Worm (Caenorhabditis elegans) whole organism, L1 larva: Measurements from ENCODE around the gene lag-1.

ENCODE experiments used
- C16A3.4 ChIP-seq: fragments of 150-350 bp; optimal IDR thresholded peaks from 2 replicates; lab custom pipeline; 2014; ENCODE audit warnings: missing biosample characterization, missing genetic modification characterization
- C34B4.2 ChIP-seq: sonication (generic microtip); optimal IDR thresholded peaks from 2 replicates; lab custom pipeline; 2017; ENCODE audit warnings: mild to moderate bottlenecking, missing genetic modification characterization, missing compliant biosample characterization
- F16B12.6 ChIP-seq: fragments of 150-350 bp; optimal IDR thresholded peaks from 2 replicates; lab custom pipeline; 2014; ENCODE audit warnings: missing biosample characterization, missing genetic modification characterization
- Y116A8C.19 ChIP-seq: sonication (generic microtip); optimal IDR thresholded peaks from 2 replicates; lab custom pipeline; 2016; ENCODE audit warnings: missing compliant biosample characterization, missing genetic modification characterization, borderline replicate concordance
- alr-1 ChIP-seq: fragments of 200-800 bp; sonication (Bioruptor generic); optimal IDR thresholded peaks from 2 replicates; lab custom pipeline; 2018; ENCODE audit warnings: borderline replicate concordance, mild to moderate bottlenecking, missing genetic modification characterization, missing compliant biosample characterization
- aly-2 ChIP-seq: fragments of 150-350 bp; optimal IDR thresholded peaks from 2 replicates; lab custom pipeline; 2014; ENCODE audit warnings: missing biosample characterization, missing genetic modification characterization
- ceh-63 ChIP-seq: fragments of 200-800 bp; sonication (Bioruptor generic); optimal IDR thresholded peaks from 2 replicates; lab custom pipeline; 2018; ENCODE audit warnings: mild to moderate bottlenecking, missing genetic modification characterization, missing compliant biosample characterization
- ceh-8 ChIP-seq: fragments of 200-800 bp; sonication (Bioruptor generic); optimal IDR thresholded peaks from 2 replicates; lab custom pipeline; 2018; ENCODE audit warnings: mild to moderate bottlenecking, missing genetic modification characterization, moderate library complexity, missing compliant biosample characterization
- ceh-82 ChIP-seq, 3 experiments: fragments of 150-350 bp in 1 of 3; sonication (generic microtip) in 2 of 3; optimal IDR thresholded peaks; 2 replicates each; lab custom pipeline; 2014 to 2017; ENCODE audit warnings: missing biosample characterization in 3 of 3, missing genetic modification characterization in 3 of 3
- ceh-88 ChIP-seq: fragments of 200-800 bp; sonication (Bioruptor generic); IDR thresholded peaks from 2 replicates; pipeline ENCODE4 v1.3.6; 2022; ENCODE audit warnings: missing genetic modification characterization, missing compliant biosample characterization
- ces-1 ChIP-seq: fragments of 150-350 bp; optimal IDR thresholded peaks from 2 replicates; lab custom pipeline; 2014; ENCODE audit warnings: missing biosample characterization, missing genetic modification reagents, missing genetic modification characterization
- dpl-1 ChIP-seq, 3 experiments: fragments of 150-350 bp in 2 of 3; sonication (generic microtip) in 1 of 3; optimal IDR thresholded peaks; 2 replicates each; lab custom pipeline; 2014 to 2017; ENCODE audit warnings: missing biosample characterization in 3 of 3, missing genetic modification characterization in 3 of 3, missing genetic modification reagents in 3 of 3
- dsc-1 ChIP-seq: sonication (generic microtip); optimal IDR thresholded peaks from 2 replicates; lab custom pipeline; 2016; ENCODE audit warnings: mild to moderate bottlenecking, missing genetic modification characterization, missing compliant biosample characterization
- efl-1 ChIP-seq, 4 experiments: fragments of 150-350 bp; optimal IDR thresholded peaks in 3 of 4; peaks in 1 of 4; 1 replicate in 1 of 4; 2 replicates in 3 of 4; lab custom pipeline; 2014; ENCODE audit warnings: missing biosample characterization in 2 of 4, missing genetic modification characterization in 2 of 4, missing genetic modification reagents in 2 of 4
- egl-13 ChIP-seq: sonication (generic microtip); optimal IDR thresholded peaks from 2 replicates; lab custom pipeline; 2016; ENCODE audit warnings: missing genotype, missing genetic modification reagents, missing genetic modification characterization, missing compliant biosample characterization
- egl-27 ChIP-seq, 2 experiments: fragments of 150-350 bp in 1 of 2; sonication (generic microtip); optimal IDR thresholded peaks; 3 replicates each; lab custom pipeline; 2017 to 2018; ENCODE audit warnings: missing biosample characterization in 2 of 2, missing genetic modification characterization in 2 of 2, missing genetic modification reagents in 2 of 2
- ets-5 ChIP-seq: fragments of 200-800 bp; sonication (Bioruptor generic); IDR thresholded peaks from 2 replicates; pipeline ENCODE4 v1.3.6; 2022; ENCODE audit warnings: missing genetic modification characterization, missing compliant biosample characterization
- fkh-10 ChIP-seq: sonication (generic microtip); optimal IDR thresholded peaks from 2 replicates; lab custom pipeline; 2017; ENCODE audit warnings: missing biosample characterization, missing genetic modification reagents, missing genetic modification characterization
- fkh-4 ChIP-seq: sonication (generic microtip); optimal IDR thresholded peaks from 2 replicates; lab custom pipeline; 2016; ENCODE audit warnings: missing compliant biosample characterization, missing genetic modification characterization, borderline replicate concordance
- fkh-8 ChIP-seq: sonication (generic microtip); optimal IDR thresholded peaks from 2 replicates; lab custom pipeline; 2016; ENCODE audit warnings: mild to moderate bottlenecking, missing genetic modification characterization, missing compliant biosample characterization
- fos-1 ChIP-seq: fragments of 150-350 bp; optimal IDR thresholded peaks from 2 replicates; lab custom pipeline; 2014; ENCODE audit warnings: missing biosample characterization, missing genetic modification characterization
- grh-1 ChIP-seq: fragments of 200-800 bp; sonication (Bioruptor generic); IDR thresholded peaks from 2 replicates; pipeline ENCODE4 v1.3.6; 2022; ENCODE audit warnings: missing genetic modification reagents, missing genetic modification characterization, missing compliant biosample characterization
- hlh-17 ChIP-seq: fragments of 200-800 bp; sonication (Bioruptor generic); optimal IDR thresholded peaks from 2 replicates; lab custom pipeline; 2018; ENCODE audit warnings: missing genetic modification characterization, mild to moderate bottlenecking, missing compliant biosample characterization, moderate library complexity, borderline replicate concordance
- hlh-4 ChIP-seq: sonication (generic microtip); optimal IDR thresholded peaks from 2 replicates; lab custom pipeline; 2016; ENCODE audit warnings: mild to moderate bottlenecking, missing genetic modification characterization, missing compliant biosample characterization
- hpl-2 ChIP-seq: fragments of 150-350 bp; optimal IDR thresholded peaks from 2 replicates; lab custom pipeline; 2014; ENCODE audit warnings: missing biosample characterization, missing genetic modification reagents, missing genetic modification characterization
- isw-1 ChIP-seq: fragments of 200-800 bp; sonication (Bioruptor generic); IDR thresholded peaks from 2 replicates; pipeline ENCODE4 v1.3.6; 2022; ENCODE audit warnings: missing genetic modification characterization, missing compliant biosample characterization
- jun-1 ChIP-seq: fragments of 150-350 bp; optimal IDR thresholded peaks from 2 replicates; lab custom pipeline; 2014; ENCODE audit warnings: missing biosample characterization, missing genetic modification reagents, missing genetic modification characterization
- lin-14 ChIP-seq: fragments of 200-800 bp; sonication (Bioruptor generic); optimal IDR thresholded peaks from 2 replicates; lab custom pipeline; 2018; ENCODE audit warnings: mild to moderate bottlenecking, missing genetic modification characterization, moderate library complexity, missing compliant biosample characterization
- lin-35 ChIP-seq, 2 experiments: fragments of 150-350 bp; optimal IDR thresholded peaks; 2 replicates each; lab custom pipeline; 2014; ENCODE audit warnings: missing biosample characterization in 2 of 2, missing genetic modification characterization in 2 of 2, missing genetic modification reagents in 2 of 2
- lin-39 ChIP-seq: fragments of 150-350 bp; optimal IDR thresholded peaks from 2 replicates; lab custom pipeline; 2014; ENCODE audit warnings: missing biosample characterization, missing genetic modification reagents, missing genetic modification characterization
- lir-3 ChIP-seq: sonication (generic microtip); optimal IDR thresholded peaks from 2 replicates; lab custom pipeline; 2016; ENCODE audit warnings: mild to moderate bottlenecking, missing genetic modification characterization, moderate library complexity, missing compliant biosample characterization; ENCODE audit not compliant: poor library complexity
- mep-1 ChIP-seq: fragments of 150-350 bp; optimal IDR thresholded peaks from 2 replicates; lab custom pipeline; 2014; ENCODE audit warnings: missing biosample characterization, missing genetic modification characterization
- nhr-12 ChIP-seq: sonication (generic microtip); optimal IDR thresholded peaks from 2 replicates; lab custom pipeline; 2017; ENCODE audit warnings: missing biosample characterization, missing genetic modification characterization
- nhr-19 ChIP-seq: fragments of 200-800 bp; sonication (Bioruptor generic); conservative IDR thresholded peaks from 2 replicates; pipeline ENCODE4 v1.3.6; 2022; ENCODE audit warnings: missing genetic modification characterization, missing compliant biosample characterization
- nhr-20 ChIP-seq: sonication (generic microtip); optimal IDR thresholded peaks from 2 replicates; lab custom pipeline; 2016; ENCODE audit warnings: mild to moderate bottlenecking, missing genetic modification characterization, missing compliant biosample characterization
- nhr-47 ChIP-seq: sonication (generic microtip); optimal IDR thresholded peaks from 2 replicates; lab custom pipeline; 2016; ENCODE audit warnings: mild to moderate bottlenecking, missing genetic modification characterization, moderate library complexity, missing compliant biosample characterization
- nhr-71 ChIP-seq: sonication (generic microtip); optimal IDR thresholded peaks from 2 replicates; lab custom pipeline; 2016; ENCODE audit warnings: mild to moderate bottlenecking, missing genetic modification characterization, moderate library complexity, missing compliant biosample characterization
- nhr-77 ChIP-seq: fragments of 150-350 bp; optimal IDR thresholded peaks from 2 replicates; lab custom pipeline; 2014; ENCODE audit warnings: missing biosample characterization, missing genetic modification characterization
- pag-3 ChIP-seq: sonication (generic microtip); optimal IDR thresholded peaks from 2 replicates; lab custom pipeline; 2017; ENCODE audit warnings: missing genetic modification characterization, mild to moderate bottlenecking, missing compliant biosample characterization, antibody characterized with exemption, borderline replicate concordance; ENCODE audit not compliant: insufficient read depth
- pax-3 ChIP-seq: fragments of 200-800 bp; sonication (Bioruptor generic); optimal IDR thresholded peaks from 2 replicates; lab custom pipeline; 2018; ENCODE audit warnings: mild to moderate bottlenecking, missing genetic modification characterization, moderate library complexity, missing compliant biosample characterization
- snpc-4 ChIP-seq: fragments of 150-350 bp; optimal IDR thresholded peaks from 2 replicates; lab custom pipeline; 2014; ENCODE audit warnings: missing biosample characterization, missing genetic modification characterization
- snu-23 ChIP-seq: sonication (generic microtip); optimal IDR thresholded peaks from 2 replicates; lab custom pipeline; 2016; ENCODE audit warnings: missing genetic modification characterization, missing compliant biosample characterization
- sptf-1 ChIP-seq: fragments of 150-350 bp; optimal IDR thresholded peaks from 2 replicates; lab custom pipeline; 2014; ENCODE audit warnings: missing biosample characterization, missing genetic modification characterization
- sup-37 ChIP-seq: fragments of 200-800 bp; sonication (Bioruptor generic); optimal IDR thresholded peaks from 2 replicates; lab custom pipeline; 2018; ENCODE audit warnings: mild to moderate bottlenecking, missing genetic modification characterization, missing compliant biosample characterization
- swsn-7 ChIP-seq: sonication (generic microtip); optimal IDR thresholded peaks from 2 replicates; lab custom pipeline; 2016; ENCODE audit warnings: missing genetic modification characterization, missing compliant biosample characterization
- tbx-2 ChIP-seq: sonication (generic microtip); optimal IDR thresholded peaks from 2 replicates; lab custom pipeline; 2016; ENCODE audit warnings: missing genetic modification characterization, missing compliant biosample characterization
- tlp-1 ChIP-seq: fragments of 150-350 bp; optimal IDR thresholded peaks from 2 replicates; lab custom pipeline; 2014; ENCODE audit warnings: missing biosample characterization, missing genetic modification characterization
- vab-15 ChIP-seq: sonication (generic microtip); optimal IDR thresholded peaks from 2 replicates; lab custom pipeline; 2017; ENCODE audit warnings: missing genotype, mild to moderate bottlenecking, missing genetic modification characterization, missing compliant biosample characterization
- xbp-1 ChIP-seq: sonication (generic microtip); optimal IDR thresholded peaks from 2 replicates; lab custom pipeline; 2016; ENCODE audit warnings: missing genetic modification characterization, missing compliant biosample characterization
- zag-1 ChIP-seq: fragments of 150-350 bp; optimal IDR thresholded peaks from 2 replicates; lab custom pipeline; 2014; ENCODE audit warnings: missing biosample characterization, missing genetic modification characterization
- ztf-11 ChIP-seq, 2 experiments: sonication (generic microtip); optimal IDR thresholded peaks; 2 replicates each; lab custom pipeline; 2016 to 2017; ENCODE audit warnings: missing genetic modification characterization in 2 of 2, missing biosample characterization in 1 of 2, missing compliant biosample characterization in 1 of 2
- ztf-4 ChIP-seq: fragments of 150-350 bp; optimal IDR thresholded peaks from 2 replicates; lab custom pipeline; 2014; ENCODE audit warnings: missing biosample characterization, missing genetic modification characterization

lag-1 gene

ce11 chrIV:6099770-6100169, 4.6 kb downstream of the lag-1 start (continued):
- no peak for TF ChIP-seq ztf-11 (tag; optimal IDR thresholded peaks at IDR 0.05; lab: Kevin White, UChicago)
- peak; percentile 43 for TF ChIP-seq nhr-47 (tag; lab: Kevin White, UChicago)
- no peak for TF ChIP-seq snpc-4 (tag; lab: Kevin White, UChicago)
- TF ChIP-seq nhr-20 (tag; lab: Kevin White, UChicago): peak; percentile 87
- no peak for TF ChIP-seq ceh-82 (tag; optimal IDR thresholded peaks at IDR 0.05; lab: Kevin White, UChicago)
- TF ChIP-seq tbx-2 (tag; lab: Kevin White, UChicago): peak; percentile 58
- peak in 1 of 2 experiments; percentile 68 for TF ChIP-seq lin-35 (GFP tag; optimal IDR thresholded peaks at IDR 0.05; lab: Kevin White, UChicago)
- TF ChIP-seq ztf-4 (tag; lab: Kevin White, UChicago): no peak
- TF ChIP-seq nhr-19 (GFP tag; lab: Robert Waterston, UW): peak; percentile 58
- TF ChIP-seq hlh-4: no peak
- TF ChIP-seq zag-1 (tag; lab: Kevin White, UChicago): no peak
- TF ChIP-seq fkh-10 (GFP tag; lab: Kevin White, UChicago): no peak
- TF ChIP-seq lin-14 (GFP tag; lab: Kevin White, UChicago): peak; percentile 83
- TF ChIP-seq Y116A8C.19 (tag; lab: Kevin White, UChicago): no peak
- no peak for TF ChIP-seq ces-1
- TF ChIP-seq snu-23: peak; percentile 60
- TF ChIP-seq vab-15: peak; percentile 90
- no peak for TF ChIP-seq tlp-1 (tag; lab: Kevin White, UChicago)
- TF ChIP-seq fkh-4 (tag; lab: Kevin White, UChicago): no peak
- TF ChIP-seq nhr-77 (tag; lab: Kevin White, UChicago): no peak
- no peak for TF ChIP-seq ceh-8 (GFP tag; lab: Kevin White, UChicago)
- TF ChIP-seq C16A3.4 (tag; lab: Kevin White, UChicago): peak; percentile 24
- TF ChIP-seq grh-1: peak; percentile 87
- TF ChIP-seq sptf-1 (tag; lab: Kevin White, UChicago): no peak
- peak; percentile 81 for TF ChIP-seq nhr-71
- no peak for TF ChIP-seq isw-1 (GFP tag; lab: Robert Waterston, UW)
- TF ChIP-seq hlh-17 (GFP tag; lab: Kevin White, UChicago): no peak
- TF ChIP-seq egl-27 (tag; optimal IDR thresholded peaks at IDR 0.05; lab: Kevin White, UChicago): no peak
- no peak for TF ChIP-seq ets-5 (GFP tag; lab: Robert Waterston, UW)
- TF ChIP-seq fos-1 (tag; lab: Kevin White, UChicago): no peak
- no peak for TF ChIP-seq lin-39 (tag; lab: Kevin White, UChicago)
- no peak for TF ChIP-seq F16B12.6 (tag; lab: Kevin White, UChicago)
- TF ChIP-seq alr-1 (tag; lab: Kevin White, UChicago): no peak
- no peak for TF ChIP-seq lir-3 (tag; lab: Kevin White, UChicago)
- TF ChIP-seq dpl-1 (GFP tag; optimal IDR thresholded peaks at IDR 0.05; lab: Kevin White, UChicago): peak in 1 of 3 experiments; percentile 26
- peak; percentile 7 to 19 for TF ChIP-seq efl-1 (optimal IDR thresholded peaks at IDR 0.05; lab: Kevin White, UChicago)
- TF ChIP-seq efl-1 (GFP tag; optimal IDR thresholded peaks at IDR 0.05 in 1 of 2; lab: Kevin White, UChicago): peak in 1 of 2 experiments; percentile 45
- no peak for TF ChIP-seq jun-1 (tag; lab: Kevin White, UChicago)
- no peak for TF ChIP-seq ceh-63 (GFP tag; lab: Kevin White, UChicago)
- TF ChIP-seq ceh-88 (GFP tag; lab: Robert Waterston, UW): no peak
- no peak for TF ChIP-seq C34B4.2 (tag; lab: Kevin White, UChicago)
- TF ChIP-seq pag-3 (tag; lab: Kevin White, UChicago): no peak
- no peak for TF ChIP-seq egl-13 (tag; lab: Kevin White, UChicago)
- TF ChIP-seq dsc-1 (tag; lab: Kevin White, UChicago): no peak
- no peak for TF ChIP-seq pax-3 (tag; lab: Kevin White, UChicago)
- no peak for TF ChIP-seq aly-2 (tag; lab: Kevin White, UChicago)
- no peak for TF ChIP-seq nhr-12
- TF ChIP-seq sup-37: no peak
- no peak for TF ChIP-seq swsn-7 (tag; lab: Kevin White, UChicago)
- no peak for TF ChIP-seq hpl-2 (GFP tag; lab: Kevin White, UChicago)
- TF ChIP-seq mep-1: no peak
- no peak for TF ChIP-seq fkh-8 (tag; lab: Kevin White, UChicago)
- no peak for TF ChIP-seq xbp-1 (tag; lab: Kevin White, UChicago)
